Fruit fly (Drosophila melanogaster): ENCODE data around the gene CG3841.

DNA sequence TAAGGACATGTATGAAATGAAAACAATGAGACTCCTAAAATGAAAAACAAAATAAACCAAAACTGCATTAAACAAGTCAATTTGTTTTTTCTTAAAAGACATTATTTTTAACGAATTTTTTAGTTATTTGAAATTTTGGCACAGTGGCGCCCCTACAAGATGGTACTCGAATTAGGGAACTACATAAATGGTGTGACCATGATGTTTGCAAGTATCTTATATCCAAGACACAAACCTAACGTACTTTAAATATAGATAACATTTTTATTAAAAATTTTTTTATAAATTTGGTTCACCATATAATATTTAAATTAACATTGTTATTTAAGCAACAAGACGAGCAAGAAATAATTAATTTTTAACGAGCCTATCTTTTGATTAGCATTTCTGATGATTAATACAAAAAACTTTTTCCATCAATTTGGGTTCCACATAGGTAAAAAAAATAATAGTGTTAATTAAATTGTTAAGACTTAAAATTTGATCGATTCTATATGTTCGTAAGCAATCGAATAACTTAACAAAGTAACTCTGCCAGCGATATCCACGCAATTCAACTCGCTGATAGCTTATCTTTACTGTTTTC, 49.2 kb upstream of the CG3841 start, which contains the start of gene CG17855:
- TF ChIP-seq Ets98B (GFP tag; IDR thresholded peaks at IDR 0.05) (no peak), CG9948 (tag; optimal IDR thresholded peaks at IDR 0.05) (no peak), CG34367 (tag; optimal IDR thresholded peaks at IDR 0.05) (no peak), fd96Ca (GFP tag; IDR thresholded peaks at IDR 0.05) (no peak), rn (GFP tag; IDR thresholded peaks at IDR 0.05) (no peak), CG8301 (tag; optimal IDR thresholded peaks at IDR 0.05) (no peak), EcR (GFP tag; optimal IDR thresholded peaks at IDR 0.05) (no peak), CG32121 (GFP tag; IDR thresholded peaks at IDR 0.05) (no peak), Pif1B (GFP tag; optimal IDR thresholded peaks at IDR 0.05) (no peak)

All from whole organism, pupa.